Fruit fly (Drosophila melanogaster) whole organism, embryonic: ENCODE data around the gene CG34462.

ENCODE experiments used
- Asciz ChIP-seq: fragments of 200-800 bp; sonication (Bioruptor generic); optimal IDR thresholded peaks from 2 replicates; lab custom pipeline; 2017; ENCODE audit warnings: missing biosample characterization, mild to moderate bottlenecking, missing genetic modification characterization, missing genetic modification reagents
- BEAF-32 ChIP-seq: fragments of 200-800 bp; sonication (Bioruptor generic); optimal IDR thresholded peaks from 3 replicates; lab custom pipeline; 2017; ENCODE audit warnings: missing biosample characterization, missing genetic modification characterization, mild to moderate bottlenecking, moderate library complexity, missing genetic modification reagents
- CG10147 ChIP-seq: fragments of 200-800 bp; sonication (Bioruptor generic); optimal IDR thresholded peaks from 2 replicates; lab custom pipeline; 2019; ENCODE audit warnings: missing biosample characterization, mild to moderate bottlenecking, missing genetic modification characterization, moderate library complexity
- CG10462 ChIP-seq: fragments of 200-800 bp; sonication (Bioruptor generic); optimal IDR thresholded peaks from 2 replicates; lab custom pipeline; 2016; ENCODE audit warnings: missing biosample characterization, missing genetic modification characterization
- CG13287 ChIP-seq: fragments of 200-800 bp; sonication (Bioruptor generic); IDR thresholded peaks from 2 replicates; pipeline ENCODE4 v1.3.6; 2022; ENCODE audit warnings: missing biosample characterization, missing genetic modification characterization; ENCODE audit not compliant: partially characterized antibody
- CG16779 ChIP-seq: fragments of 200-800 bp; sonication (Bioruptor generic); IDR thresholded peaks from 2 replicates; pipeline ENCODE4 v1.3.6; 2022; ENCODE audit warnings: missing biosample characterization, missing genetic modification characterization
- CG17328 ChIP-seq: fragments of 200-800 bp; sonication (Bioruptor generic); IDR thresholded peaks from 2 replicates; pipeline ENCODE4 v1.3.6; 2022; ENCODE audit warnings: missing biosample characterization, missing genetic modification characterization
- CG17912 ChIP-seq: fragments of 200-800 bp; sonication (Bioruptor generic); optimal IDR thresholded peaks from 2 replicates; lab custom pipeline; 2018; ENCODE audit warnings: missing biosample characterization, mild to moderate bottlenecking, missing genetic modification characterization
- CG18262 ChIP-seq: fragments of 200-800 bp; optimal IDR thresholded peaks from 3 replicates; lab custom pipeline; 2019; ENCODE audit warnings: missing biosample characterization, mild to moderate bottlenecking, missing genetic modification characterization, moderate library complexity
- CG2120 ChIP-seq: fragments of 200-800 bp; sonication (Bioruptor generic); optimal IDR thresholded peaks from 3 replicates; lab custom pipeline; 2016; ENCODE audit warnings: missing biosample characterization, missing genetic modification characterization
- CG33557 ChIP-seq: fragments of 200-800 bp; sonication (Bioruptor generic); optimal IDR thresholded peaks from 2 replicates; lab custom pipeline; 2019; ENCODE audit warnings: missing biosample characterization, mild to moderate bottlenecking, missing genetic modification characterization, moderate library complexity
- CG3995 ChIP-seq: fragments of 200-800 bp; sonication (Bioruptor generic); optimal IDR thresholded peaks from 3 replicates; lab custom pipeline; 2016; ENCODE audit warnings: missing biosample characterization, missing genetic modification characterization
- CG4424 ChIP-seq: fragments of 200-800 bp; sonication (Bioruptor generic); optimal IDR thresholded peaks from 3 replicates; lab custom pipeline; 2016; ENCODE audit warnings: missing biosample characterization, missing genetic modification characterization
- CG6272 ChIP-seq: fragments of 200-800 bp; sonication (Bioruptor generic); IDR thresholded peaks from 2 replicates; pipeline ENCODE4 v1.3.6; 2022; ENCODE audit warnings: missing biosample characterization, missing genetic modification characterization
- CG6654 ChIP-seq: fragments of 200-800 bp; sonication (Bioruptor generic); optimal IDR thresholded peaks from 2 replicates; lab custom pipeline; 2017; ENCODE audit warnings: missing biosample characterization, mild to moderate bottlenecking, missing genetic modification characterization
- CG6689 ChIP-seq: fragments of 200-800 bp; sonication (Bioruptor generic); IDR thresholded peaks from 2 replicates; pipeline ENCODE4 v1.3.6; 2022; ENCODE audit warnings: missing biosample characterization, missing genetic modification characterization
- CG7357 ChIP-seq: fragments of 200-800 bp; sonication (Bioruptor generic); IDR thresholded peaks from 3 replicates; pipeline ENCODE4 v1.3.6; 2022; ENCODE audit warnings: missing biosample characterization, missing genetic modification characterization
- CG7786 ChIP-seq: fragments of 200-800 bp; sonication (Bioruptor generic); optimal IDR thresholded peaks from 2 replicates; lab custom pipeline; 2016; ENCODE audit warnings: missing biosample characterization, missing genetic modification characterization
- CG8388 ChIP-seq: fragments of 200-800 bp; sonication (Bioruptor generic); optimal IDR thresholded peaks from 2 replicates; lab custom pipeline; 2019; ENCODE audit warnings: missing biosample characterization, mild to moderate bottlenecking, missing genetic modification characterization, moderate library complexity
- CG9876 ChIP-seq: fragments of 200-800 bp; sonication (Bioruptor generic); optimal IDR thresholded peaks from 2 replicates; lab custom pipeline; 2016; ENCODE audit warnings: missing biosample characterization, missing genetic modification characterization
- D ChIP-seq, 2 experiments: fragments of 200-800 bp in 1 of 2; fragments of >200 bp in 1 of 2; sonication (Bioruptor generic) in 1 of 2; optimal IDR thresholded peaks; 2 replicates in 1 of 2; 3 replicates in 1 of 2; lab custom pipeline; 2017; ENCODE audit warnings: mild to moderate bottlenecking in 1 of 2, missing biosample characterization in 1 of 2, missing genetic modification characterization in 1 of 2, missing genetic modification reagents in 1 of 2
- Dad ChIP-seq: fragments of 200-800 bp; sonication (Bioruptor generic); optimal IDR thresholded peaks from 3 replicates; lab custom pipeline; 2016; ENCODE audit warnings: missing biosample characterization, missing genetic modification characterization
- Dfd ChIP-seq, 2 experiments: fragments of >200 bp; optimal IDR thresholded peaks; 2 replicates each; lab custom pipeline; 2017; ENCODE audit warnings: missing biosample characterization in 2 of 2, missing genetic modification characterization in 2 of 2
- E2f1 ChIP-seq: fragments of 200-800 bp; sonication (Bioruptor generic); IDR thresholded peaks from 2 replicates; pipeline ENCODE4 v1.3.6; 2022; ENCODE audit warnings: missing biosample characterization, missing genetic modification characterization
- Ets65A ChIP-seq: fragments of 200-800 bp; sonication (Bioruptor generic); peaks from one replicate; lab custom pipeline; 2016; ENCODE audit warnings: missing biosample characterization, missing genetic modification characterization
- Gsc ChIP-seq: fragments of 200-800 bp; sonication (Bioruptor generic); IDR thresholded peaks from 2 replicates; pipeline ENCODE4 v1.3.6; 2022; ENCODE audit warnings: missing biosample characterization, missing genetic modification characterization
- Hmr ChIP-seq: fragments of 200-800 bp; sonication (Bioruptor generic); optimal IDR thresholded peaks from 3 replicates; lab custom pipeline; 2017; ENCODE audit warnings: mild to moderate bottlenecking, missing biosample characterization, missing genetic modification reagents, missing genetic modification characterization
- Hr78 ChIP-seq, 2 experiments: fragments of 200-800 bp in 1 of 2; fragments of >200 bp in 1 of 2; sonication (Bioruptor generic) in 1 of 2; optimal IDR thresholded peaks; 2 replicates each; lab custom pipeline; 2017 to 2019; ENCODE audit warnings: missing biosample characterization in 2 of 2, missing genetic modification characterization in 2 of 2, mild to moderate bottlenecking in 1 of 2, moderate library complexity in 1 of 2
- MESR4 ChIP-seq: fragments of 200-800 bp; sonication (Bioruptor generic); optimal IDR thresholded peaks from 2 replicates; lab custom pipeline; 2018; ENCODE audit warnings: missing biosample characterization, mild to moderate bottlenecking, missing genetic modification characterization, moderate library complexity
- MTF-1 ChIP-seq: fragments of 200-800 bp; sonication (Bioruptor generic); optimal IDR thresholded peaks from 2 replicates; lab custom pipeline; 2018; ENCODE audit warnings: missing biosample characterization, mild to moderate bottlenecking, missing genetic modification characterization, borderline replicate concordance
- Nf-YC ChIP-seq: fragments of 200-800 bp; optimal IDR thresholded peaks from 3 replicates; lab custom pipeline; 2019; ENCODE audit warnings: missing biosample characterization, mild to moderate bottlenecking, missing genetic modification characterization, moderate library complexity
- NfI ChIP-seq: fragments of 200-800 bp; sonication (Bioruptor generic); optimal IDR thresholded peaks from 3 replicates; lab custom pipeline; 2018; ENCODE audit warnings: missing biosample characterization, mild to moderate bottlenecking, missing genetic modification characterization, moderate library complexity
- PHDP ChIP-seq: fragments of 200-800 bp; sonication (Bioruptor generic); optimal IDR thresholded peaks from 3 replicates; lab custom pipeline; 2018; ENCODE audit warnings: missing biosample characterization, mild to moderate bottlenecking, missing genetic modification characterization, moderate library complexity
- Side ChIP-seq: fragments of 200-800 bp; sonication (Bioruptor generic); optimal IDR thresholded peaks from 2 replicates; lab custom pipeline; 2016; ENCODE audit warnings: missing biosample characterization, missing genetic modification characterization
- Sin3A ChIP-seq: fragments of >200 bp; optimal IDR thresholded peaks from 2 replicates; lab custom pipeline; 2018
- Sox102F ChIP-seq: fragments of 200-800 bp; sonication (Bioruptor generic); optimal IDR thresholded peaks from 2 replicates; lab custom pipeline; 2018; ENCODE audit warnings: missing biosample characterization, mild to moderate bottlenecking, missing genetic modification characterization, moderate library complexity
- Usf ChIP-seq: fragments of 200-800 bp; sonication (Bioruptor generic); optimal IDR thresholded peaks from 2 replicates; lab custom pipeline; 2017; ENCODE audit warnings: missing genotype, missing biosample characterization, missing genetic modification characterization
- corto ChIP-seq: fragments of 200-800 bp; sonication (Bioruptor generic); optimal IDR thresholded peaks from 2 replicates; lab custom pipeline; 2016; ENCODE audit warnings: missing biosample characterization, mild to moderate bottlenecking, missing genetic modification characterization, moderate library complexity
- cwo ChIP-seq: fragments of 200-800 bp; sonication (Bioruptor generic); optimal IDR thresholded peaks from 3 replicates; lab custom pipeline; 2017; ENCODE audit warnings: missing biosample characterization, missing genetic modification characterization, mild to moderate bottlenecking, moderate library complexity, missing genetic modification reagents
- ems ChIP-seq: fragments of 200-800 bp; sonication (Bioruptor generic); optimal IDR thresholded peaks from 3 replicates; lab custom pipeline; 2016; ENCODE audit warnings: missing biosample characterization, missing genetic modification characterization
- fd96Cb ChIP-seq: fragments of 200-800 bp; sonication (Bioruptor generic); optimal IDR thresholded peaks from 2 replicates; lab custom pipeline; 2018; ENCODE audit warnings: missing biosample characterization, mild to moderate bottlenecking, missing genetic modification characterization, moderate library complexity
- klu ChIP-seq: fragments of 200-800 bp; sonication (Bioruptor generic); IDR thresholded peaks from 2 replicates; pipeline ENCODE4 v1.3.6; 2022; ENCODE audit warnings: missing biosample characterization, missing genetic modification characterization
- pita ChIP-seq: fragments of 200-800 bp; sonication (Bioruptor generic); optimal IDR thresholded peaks from 2 replicates; lab custom pipeline; 2017; ENCODE audit warnings: missing biosample characterization, mild to moderate bottlenecking, missing genetic modification characterization
- pros ChIP-seq: fragments of 200-800 bp; sonication (Bioruptor generic); optimal IDR thresholded peaks from 3 replicates; lab custom pipeline; 2019; ENCODE audit warnings: missing biosample characterization, mild to moderate bottlenecking, missing genetic modification characterization, moderate library complexity
- repo ChIP-seq: fragments of 200-800 bp; sonication (Bioruptor generic); optimal IDR thresholded peaks from 2 replicates; lab custom pipeline; 2016; ENCODE audit warnings: missing biosample characterization, missing genetic modification characterization
- stwl ChIP-seq: fragments of 200-800 bp; sonication (Bioruptor generic); optimal IDR thresholded peaks from 3 replicates; lab custom pipeline; 2018; ENCODE audit warnings: missing biosample characterization, mild to moderate bottlenecking, missing genetic modification characterization, moderate library complexity

Gene CG34462

DNA sequence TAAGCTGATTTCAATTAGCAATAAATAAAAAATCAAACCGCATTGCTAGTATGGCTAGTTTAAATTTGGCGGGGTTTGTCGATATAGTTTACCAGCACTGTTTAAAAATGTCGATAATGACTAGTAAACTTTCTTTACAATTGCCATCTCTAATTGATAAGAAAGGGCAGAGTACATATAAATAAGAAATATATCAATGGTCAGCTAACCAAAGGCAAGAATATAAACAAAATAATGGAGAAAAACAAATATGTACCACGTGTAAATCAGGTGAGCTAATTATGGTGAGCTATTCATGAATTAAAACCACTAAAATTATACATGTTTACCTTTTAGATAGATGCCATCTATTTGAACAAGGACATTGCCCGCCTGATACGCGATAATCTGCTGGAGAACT is 10.5 kb downstream of the CG34462 start, which contains the start of gene Pex2 (continued):
- TF ChIP-seq ems (GFP tag; lab: Kevin White, UChicago) (no peak), CG3995 (no peak), Hmr (GFP tag; lab: Kevin White, UChicago) (peak; percentile 33), Hr78 (GFP tag; optimal IDR thresholded peaks at IDR 0.05; lab: Kevin White, UChicago) (peak in 1 of 2 experiments; percentile 60), PHDP (tag; lab: Kevin White, UChicago) (peak; percentile 24), Side (GFP tag; lab: Kevin White, UChicago) (no peak), Usf (GFP tag; lab: Kevin White, UChicago) (no peak), CG6689 (GFP tag; lab: Robert Waterston, UW) (no peak), CG13287 (GFP tag; lab: Robert Waterston, UW) (peak; percentile 69)

DNA sequence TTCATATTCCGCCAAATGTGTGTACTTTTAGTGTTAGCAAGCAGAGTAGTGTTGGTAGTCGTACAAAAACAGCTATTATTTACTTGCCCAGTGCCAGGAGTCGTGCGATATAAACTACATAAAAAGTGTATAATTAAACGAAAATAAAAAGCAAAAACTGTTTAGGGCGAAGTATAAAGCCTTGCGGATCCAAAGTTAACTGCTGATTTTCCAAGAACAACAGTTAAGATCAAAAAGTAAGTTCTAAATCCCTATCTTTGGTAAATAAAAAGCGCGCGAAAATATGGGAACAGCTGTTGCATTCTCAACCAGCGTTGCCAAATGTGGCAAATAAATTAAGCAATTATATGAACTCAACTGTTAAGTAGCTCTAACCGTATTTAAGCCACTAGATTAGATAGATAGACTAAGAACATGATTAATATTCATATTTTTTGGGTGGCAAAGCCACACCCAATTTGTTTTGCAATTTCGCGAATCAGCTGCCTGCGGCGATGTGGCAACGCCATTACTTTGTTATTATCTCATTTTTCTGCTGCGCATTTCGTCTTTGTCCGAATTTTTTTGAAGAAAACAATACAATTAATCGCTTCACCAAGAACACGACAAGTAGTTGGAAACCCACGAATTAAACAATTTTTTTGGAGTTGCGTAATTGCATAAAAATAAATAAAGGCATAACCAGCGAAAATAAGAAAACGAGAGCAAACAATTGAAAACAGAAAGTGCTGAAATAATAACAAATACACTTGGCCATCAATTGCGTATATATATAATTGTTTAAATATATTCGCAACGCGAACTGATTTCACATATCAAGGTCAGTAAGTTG is 12.1 kb downstream of the CG34462 start, which contains the start of the genes Prim1 and CG7083:
Gene Prim1, plus strand, starts transcription at position 51 of the 832 bp plus-strand sequence.
Gene CG7083, plus strand, starts transcription at position 522 of the 832 bp plus-strand sequence.
- TF ChIP-seq CG18262 (tag; lab: Kevin White, UChicago) = peak; percentile 47
- peak; percentile 16 for TF ChIP-seq repo (GFP tag; lab: Kevin White, UChicago)
- no peak for TF ChIP-seq klu
- TF ChIP-seq CG6654 (GFP tag; lab: Kevin White, UChicago) = no peak
- TF ChIP-seq Dad (GFP tag; lab: Kevin White, UChicago) = peak; percentile 31
- TF ChIP-seq stwl (tag; lab: Kevin White, UChicago) = peak; percentile 65
- peak; percentile 38 for TF ChIP-seq CG33557 (GFP tag; lab: Kevin White, UChicago)
- TF ChIP-seq D (optimal IDR thresholded peaks at IDR 0.05; lab: Kevin White, UChicago) = no peak
- TF ChIP-seq D (GFP tag; optimal IDR thresholded peaks at IDR 0.05; lab: Kevin White, UChicago) = peak; percentile 17
- no peak for TF ChIP-seq pita (GFP tag; lab: Kevin White, UChicago)
- TF ChIP-seq CG8388 (GFP tag; lab: Kevin White, UChicago) = peak; percentile 51
- TF ChIP-seq CG7786 (GFP tag; lab: Kevin White, UChicago) = peak; percentile 57
- TF ChIP-seq CG9876 (GFP tag; lab: Kevin White, UChicago) = peak; percentile 18
- no peak for TF ChIP-seq pros (GFP tag; lab: Kevin White, UChicago)
- peak; percentile 54 for TF ChIP-seq MESR4 (GFP tag; lab: Kevin White, UChicago)
- TF ChIP-seq Ets65A = peak; percentile 72
- peak; percentile 47 for TF ChIP-seq Nf-YC
- no peak for TF ChIP-seq CG7357 (GFP tag; lab: Robert Waterston, UW)
- no peak for TF ChIP-seq MTF-1 (GFP tag; lab: Kevin White, UChicago)
- TF ChIP-seq Sox102F (GFP tag; lab: Kevin White, UChicago) = peak; percentile 53
- no peak for TF ChIP-seq CG17912 (GFP tag; lab: Kevin White, UChicago)
- no peak for TF ChIP-seq Dfd (GFP tag; optimal IDR thresholded peaks at IDR 0.05; lab: Kevin White, UChicago)
- TF ChIP-seq CG6689 (GFP tag; lab: Robert Waterston, UW) = peak; percentile 37; the same call in 1 of the 2 replicates
- peak; percentile 43 for TF ChIP-seq BEAF-32 (GFP tag; lab: Kevin White, UChicago)
- no peak for TF ChIP-seq Gsc (GFP tag; lab: Robert Waterston, UW)
- no peak for TF ChIP-seq CG16779 (GFP tag; lab: Robert Waterston, UW)
- peak; percentile 64 for TF ChIP-seq CG4424 (GFP tag; lab: Kevin White, UChicago)
- TF ChIP-seq CG10147 (GFP tag; lab: Kevin White, UChicago) = peak; percentile 34
- TF ChIP-seq Asciz (GFP tag; lab: Kevin White, UChicago) = peak; percentile 33
- TF ChIP-seq CG17328 (GFP tag; lab: Robert Waterston, UW) = peak; percentile 52
- TF ChIP-seq E2f1 (GFP tag; lab: Robert Waterston, UW) = peak; percentile 85
- peak; percentile 78 for TF ChIP-seq CG2120 (GFP tag; lab: Kevin White, UChicago)
- TF ChIP-seq CG10462 (GFP tag; lab: Kevin White, UChicago) = peak; percentile 48
- peak; percentile 21 for TF ChIP-seq cwo (GFP tag; lab: Kevin White, UChicago)
- peak; percentile 78 for TF ChIP-seq Sin3A (lab: Kevin White, UChicago)
- no peak for TF ChIP-seq CG6272 (GFP tag; lab: Robert Waterston, UW)
- peak; percentile 60 for TF ChIP-seq NfI (GFP tag; lab: Kevin White, UChicago)
- no peak for TF ChIP-seq corto (GFP tag; lab: Kevin White, UChicago)
- TF ChIP-seq fd96Cb (tag; lab: Kevin White, UChicago) = no peak
